Worm (Caenorhabditis elegans) whole organism, young adult: ENCODE measurements around the gene daf-41.

Experiments
- D2030.7 ChIP-seq: fragments of 200-800 bp; sonication (Bioruptor generic); IDR thresholded peaks from 2 replicates; pipeline ENCODE4 v1.3.6; 2022; ENCODE audit warnings: missing genetic modification reagents, missing genetic modification characterization, missing compliant biosample characterization
- ama-1 ChIP-seq, 3 experiments: fragments of 150-350 bp in 1 of 3; sonication (generic microtip) in 2 of 3; optimal IDR thresholded peaks; 2 replicates each; lab custom pipeline; 2014 to 2018; ENCODE audit warnings: missing biosample characterization in 2 of 3, missing genetic modification characterization in 2 of 3, missing genetic modification reagents in 2 of 3
- attf-6 ChIP-seq: fragments of 200-800 bp; sonication (Bioruptor generic); IDR thresholded peaks from 2 replicates; pipeline ENCODE4 v1.3.6; 2022; ENCODE audit warnings: missing genetic modification reagents, missing genetic modification characterization, missing compliant biosample characterization
- egl-44 ChIP-seq: fragments of 200-800 bp; sonication (Bioruptor generic); IDR thresholded peaks from 2 replicates; pipeline ENCODE4 v1.3.6; 2022; ENCODE audit warnings: missing genetic modification reagents, missing genetic modification characterization, missing compliant biosample characterization
- him-1 ChIP-seq: sonication (generic microtip); optimal IDR thresholded peaks from 2 replicates; lab custom pipeline; 2016; ENCODE audit warnings: missing genotype, missing genetic modification reagents, missing genetic modification characterization, missing compliant biosample characterization
- nfya-1 ChIP-seq: sonication (generic microtip); optimal IDR thresholded peaks from 2 replicates; lab custom pipeline; 2017; ENCODE audit warnings: antibody characterized with exemption, missing compliant biosample characterization, missing genetic modification characterization, borderline replicate concordance; ENCODE audit not compliant: insufficient read depth
- sdz-38 ChIP-seq: sonication (generic microtip); optimal IDR thresholded peaks from 2 replicates; lab custom pipeline; 2016; ENCODE audit warnings: missing genotype, missing genetic modification characterization, missing compliant biosample characterization
- zfh-2 ChIP-seq: fragments of 200-800 bp; sonication (Bioruptor generic); conservative IDR thresholded peaks from 2 replicates; pipeline ENCODE4 v1.3.6; 2022; ENCODE audit warnings: missing genetic modification reagents, missing genetic modification characterization, missing compliant biosample characterization
- ztf-18 ChIP-seq: sonication (generic microtip); optimal IDR thresholded peaks from 2 replicates; lab custom pipeline; 2016; ENCODE audit warnings: missing genotype, mild to moderate bottlenecking, missing genetic modification characterization, missing compliant biosample characterization

DNA sequence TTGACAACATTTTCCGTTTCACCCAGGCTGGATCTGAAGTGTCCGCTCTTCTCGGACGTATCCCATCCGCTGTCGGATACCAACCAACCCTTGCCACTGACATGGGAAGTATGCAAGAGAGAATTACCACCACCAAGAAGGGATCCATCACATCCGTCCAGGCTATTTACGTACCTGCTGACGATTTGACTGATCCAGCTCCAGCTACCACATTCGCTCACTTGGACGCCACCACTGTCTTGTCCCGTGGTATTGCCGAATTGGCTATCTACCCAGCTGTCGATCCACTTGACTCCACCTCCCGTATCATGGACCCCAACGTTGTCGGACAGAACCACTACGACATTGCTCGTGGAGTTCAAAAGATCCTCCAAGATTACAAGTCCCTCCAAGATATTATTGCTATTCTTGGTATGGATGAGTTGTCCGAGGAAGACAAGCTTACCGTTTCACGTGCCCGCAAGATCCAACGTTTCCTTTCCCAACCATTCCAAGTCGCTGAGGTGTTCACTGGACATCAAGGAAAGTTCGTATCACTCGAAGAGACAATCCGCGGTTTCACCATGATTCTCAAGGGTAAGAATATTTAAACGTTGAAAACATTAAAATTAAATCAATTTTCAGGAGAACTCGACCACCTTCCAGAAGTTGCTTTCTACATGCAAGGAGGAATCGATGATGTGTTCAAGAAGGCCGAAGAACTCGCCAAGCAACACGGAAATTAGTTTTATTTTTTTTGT lies 44.9 kb downstream of the daf-41 start:
- TF ChIP-seq D2030.7 (GFP tag; lab: Robert Waterston, UW) (no peak), egl-44 (GFP tag; lab: Robert Waterston, UW) (no peak), him-1 (tag; lab: Kevin White, UChicago) (no peak), zfh-2 (GFP tag; lab: Robert Waterston, UW) (no peak), nfya-1 (tag; lab: Kevin White, UChicago) (no peak), sdz-38 (tag; lab: Kevin White, UChicago) (no peak), ztf-18 (tag; lab: Kevin White, UChicago) (no peak), attf-6 (GFP tag; lab: Robert Waterston, UW) (no peak), ama-1 (optimal IDR thresholded peaks at IDR 0.05; lab: Kevin White, UChicago) (no peak), ama-1 (GFP tag; optimal IDR thresholded peaks at IDR 0.05; lab: Kevin White, UChicago) (no peak)
